Worm (Caenorhabditis elegans) whole organism, young adult: ENCODE measurements around the gene T28D9.11.

ENCODE experiments used
- B0035.1 ChIP-seq: sonication (generic microtip); optimal IDR thresholded peaks from 2 replicates; lab custom pipeline; 2016; ENCODE audit warnings: missing genetic modification characterization, mild to moderate bottlenecking, missing compliant biosample characterization, missing genotype, missing genetic modification reagents
- C06A6.2 ChIP-seq: fragments of 200-800 bp; sonication (Bioruptor generic); conservative IDR thresholded peaks from 2 replicates; pipeline ENCODE4 v1.3.6; 2022; ENCODE audit warnings: missing genetic modification characterization, missing compliant biosample characterization
- C17E4.6 ChIP-seq: fragments of 200-800 bp; sonication (Bioruptor generic); IDR thresholded peaks from 2 replicates; pipeline ENCODE4 v1.3.6; 2022; ENCODE audit warnings: missing genetic modification reagents, missing genetic modification characterization, missing compliant biosample characterization
- F37B4.10 ChIP-seq: fragments of 200-800 bp; sonication (Bioruptor generic); IDR thresholded peaks from 2 replicates; pipeline ENCODE4 v1.3.6; 2022; ENCODE audit warnings: missing genetic modification characterization, missing compliant biosample characterization
- F55B11.4 ChIP-seq: sonication (generic microtip); optimal IDR thresholded peaks from 2 replicates; lab custom pipeline; 2016; ENCODE audit warnings: missing compliant biosample characterization, missing genetic modification characterization, borderline replicate concordance; ENCODE audit not compliant: insufficient read depth
- F57A8.1 ChIP-seq: fragments of 200-800 bp; sonication (Bioruptor generic); optimal IDR thresholded peaks from 2 replicates; lab custom pipeline; 2018; ENCODE audit warnings: mild to moderate bottlenecking, missing genetic modification characterization, moderate library complexity, missing compliant biosample characterization
- K11D2.4 ChIP-seq: fragments of 200-800 bp; sonication (Bioruptor generic); IDR thresholded peaks from 2 replicates; pipeline ENCODE4 v1.3.6; 2022; ENCODE audit warnings: missing genetic modification reagents, missing genetic modification characterization, missing compliant biosample characterization
- T07F8.4 ChIP-seq: sonication (generic microtip); optimal IDR thresholded peaks from 2 replicates; lab custom pipeline; 2016; ENCODE audit warnings: mild to moderate bottlenecking, missing genetic modification characterization, moderate library complexity, missing compliant biosample characterization
- ama-1 ChIP-seq, 3 experiments: fragments of 150-350 bp in 1 of 3; sonication (generic microtip) in 2 of 3; optimal IDR thresholded peaks; 2 replicates each; lab custom pipeline; 2014 to 2018; ENCODE audit warnings: missing biosample characterization in 2 of 3, missing genetic modification characterization in 2 of 3, missing genetic modification reagents in 2 of 3
- aptf-3 ChIP-seq: fragments of 200-800 bp; sonication (Bioruptor generic); IDR thresholded peaks from 2 replicates; pipeline ENCODE4 v1.3.6; 2022; ENCODE audit warnings: missing genetic modification characterization, missing compliant biosample characterization
- athp-1 ChIP-seq: sonication (generic microtip); optimal IDR thresholded peaks from 2 replicates; lab custom pipeline; 2017; ENCODE audit warnings: mild to moderate bottlenecking, missing genetic modification characterization, missing compliant biosample characterization
- attf-5 ChIP-seq: fragments of 200-800 bp; sonication (Bioruptor generic); optimal IDR thresholded peaks from 2 replicates; lab custom pipeline; 2018; ENCODE audit warnings: mild to moderate bottlenecking, missing genetic modification characterization, missing compliant biosample characterization
- attf-6 ChIP-seq: fragments of 200-800 bp; sonication (Bioruptor generic); IDR thresholded peaks from 2 replicates; pipeline ENCODE4 v1.3.6; 2022; ENCODE audit warnings: missing genetic modification reagents, missing genetic modification characterization, missing compliant biosample characterization
- bed-1 ChIP-seq: fragments of 200-800 bp; sonication (Bioruptor generic); IDR thresholded peaks from 2 replicates; pipeline ENCODE4 v1.3.6; 2022; ENCODE audit warnings: missing genetic modification reagents, missing genetic modification characterization, missing compliant biosample characterization
- cebp-2 ChIP-seq: fragments of 200-800 bp; sonication (Bioruptor generic); IDR thresholded peaks from 2 replicates; pipeline ENCODE4 v1.3.6; 2022; ENCODE audit warnings: missing genetic modification characterization, missing compliant biosample characterization
- ceh-58 ChIP-seq: fragments of 200-800 bp; sonication (Bioruptor generic); IDR thresholded peaks from 2 replicates; pipeline ENCODE4 v1.3.6; 2022; ENCODE audit warnings: missing genetic modification characterization, missing compliant biosample characterization
- die-1 ChIP-seq: sonication (generic microtip); optimal IDR thresholded peaks from 2 replicates; lab custom pipeline; 2016; ENCODE audit warnings: missing genotype, mild to moderate bottlenecking, missing genetic modification characterization, missing compliant biosample characterization
- dpl-1 ChIP-seq: fragments of 150-350 bp; optimal IDR thresholded peaks from 2 replicates; lab custom pipeline; 2014; ENCODE audit warnings: missing biosample characterization, missing genetic modification reagents, missing genetic modification characterization
- efl-1 ChIP-seq: fragments of 150-350 bp; optimal IDR thresholded peaks from 2 replicates; lab custom pipeline; 2014; ENCODE audit warnings: missing biosample characterization, missing genetic modification reagents, missing genetic modification characterization
- egl-18 ChIP-seq: fragments of 200-800 bp; sonication (Bioruptor generic); IDR thresholded peaks from 2 replicates; pipeline ENCODE4 v1.3.6; 2022; ENCODE audit warnings: missing genetic modification reagents, missing genetic modification characterization, missing compliant biosample characterization
- ekl-4 ChIP-seq: fragments of 200-800 bp; sonication (Bioruptor generic); IDR thresholded peaks from 2 replicates; pipeline ENCODE4 v1.3.6; 2022; ENCODE audit warnings: missing genetic modification reagents, missing genetic modification characterization, missing compliant biosample characterization
- him-1 ChIP-seq: sonication (generic microtip); optimal IDR thresholded peaks from 2 replicates; lab custom pipeline; 2016; ENCODE audit warnings: missing genotype, missing genetic modification reagents, missing genetic modification characterization, missing compliant biosample characterization
- hlh-26 ChIP-seq: fragments of 200-800 bp; sonication (Bioruptor generic); conservative IDR thresholded peaks from 2 replicates; pipeline ENCODE4 v1.3.6; 2022; ENCODE audit warnings: missing genetic modification reagents, missing genetic modification characterization, missing compliant biosample characterization
- hmg-1.2 ChIP-seq: fragments of 200-800 bp; sonication (Bioruptor generic); IDR thresholded peaks from 2 replicates; pipeline ENCODE4 v1.3.6; 2022; ENCODE audit warnings: missing genetic modification reagents, missing genetic modification characterization, missing compliant biosample characterization
- hsf-1 ChIP-seq: fragments of 200-800 bp; sonication (Bioruptor generic); IDR thresholded peaks from 2 replicates; pipeline ENCODE4 v1.3.6; 2022; ENCODE audit warnings: missing genetic modification reagents, missing genetic modification characterization, missing compliant biosample characterization
- lag-1 ChIP-seq: fragments of 200-800 bp; sonication (Bioruptor generic); IDR thresholded peaks from 2 replicates; pipeline ENCODE4 v1.3.6; 2022; ENCODE audit warnings: missing genetic modification reagents, missing genetic modification characterization, missing compliant biosample characterization
- let-526 ChIP-seq: fragments of 200-800 bp; sonication (Bioruptor generic); IDR thresholded peaks from 2 replicates; pipeline ENCODE4 v1.3.6; 2022; ENCODE audit warnings: missing genetic modification reagents, missing genetic modification characterization, missing compliant biosample characterization
- lin-26 ChIP-seq: fragments of 200-800 bp; sonication (Bioruptor generic); IDR thresholded peaks from 2 replicates; pipeline ENCODE4 v1.3.6; 2022; ENCODE audit warnings: missing genetic modification reagents, missing genetic modification characterization, missing compliant biosample characterization
- lir-1 ChIP-seq: fragments of 200-800 bp; sonication (Bioruptor generic); conservative IDR thresholded peaks from 2 replicates; pipeline ENCODE4 v1.3.6; 2022; ENCODE audit warnings: missing genetic modification reagents, missing genetic modification characterization, missing compliant biosample characterization
- mes-4 ChIP-seq: sonication (generic microtip); optimal IDR thresholded peaks from 2 replicates; lab custom pipeline; 2016; ENCODE audit warnings: missing genotype, missing genetic modification characterization, missing compliant biosample characterization
- mxl-1 ChIP-seq: sonication (generic microtip); optimal IDR thresholded peaks from 2 replicates; lab custom pipeline; 2016; ENCODE audit warnings: missing genetic modification characterization, missing compliant biosample characterization
- pbrm-1 ChIP-seq: fragments of 200-800 bp; sonication (Bioruptor generic); IDR thresholded peaks from 2 replicates; pipeline ENCODE4 v1.3.6; 2022; ENCODE audit warnings: missing genetic modification reagents, missing genetic modification characterization, missing compliant biosample characterization
- rcor-1 ChIP-seq: fragments of 200-800 bp; sonication (Bioruptor generic); IDR thresholded peaks from 2 replicates; pipeline ENCODE4 v1.3.6; 2022; ENCODE audit warnings: missing genetic modification reagents, missing genetic modification characterization, missing compliant biosample characterization
- unc-62 ChIP-seq: fragments of 150-350 bp; optimal IDR thresholded peaks from 2 replicates; lab custom pipeline; 2014; ENCODE audit warnings: missing biosample characterization, missing genetic modification reagents, missing genetic modification characterization
- xnd-1 ChIP-seq: sonication (generic microtip); optimal IDR thresholded peaks from 2 replicates; lab custom pipeline; 2016; ENCODE audit warnings: missing genotype, missing genetic modification reagents, missing genetic modification characterization, missing compliant biosample characterization
- zfh-2 ChIP-seq: fragments of 200-800 bp; sonication (Bioruptor generic); conservative IDR thresholded peaks from 2 replicates; pipeline ENCODE4 v1.3.6; 2022; ENCODE audit warnings: missing genetic modification reagents, missing genetic modification characterization, missing compliant biosample characterization

The T28D9.11 gene

DNA sequence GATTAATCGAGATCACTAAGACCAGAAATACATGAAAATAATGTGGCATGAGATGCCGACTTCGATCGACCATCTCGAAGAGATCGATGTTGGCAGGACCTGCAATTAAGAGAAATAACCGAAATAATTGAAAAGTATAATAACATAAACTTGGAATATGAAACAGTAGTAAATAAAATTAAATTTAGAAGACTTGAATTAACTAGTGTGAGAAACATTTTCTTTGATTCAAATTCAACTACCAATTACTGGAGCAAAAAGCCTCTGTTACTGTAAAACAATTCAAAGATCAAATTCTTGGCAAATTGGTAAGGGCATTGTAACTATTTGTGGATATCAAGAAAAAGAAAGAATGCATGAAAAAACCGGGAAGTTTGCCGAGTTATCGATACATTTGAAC lies 22.1 kb upstream of the T28D9.11 start, which contains the start of gene R05G9R.1:
Gene R05G9R.1 (minus strand): TSS at position 101 of the 400 bp plus-strand sequence.
- TF ChIP-seq F57A8.1 (GFP tag; lab: Kevin White, UChicago) (no peak), xnd-1 (no peak), C17E4.6 (GFP tag; lab: Robert Waterston, UW) (no peak), mxl-1 (tag; lab: Kevin White, UChicago) (no peak), efl-1 (no peak), lag-1 (GFP tag; lab: Robert Waterston, UW) (no peak), lir-1 (GFP tag; lab: Robert Waterston, UW) (no peak), F55B11.4 (no peak), mes-4 (tag; lab: Kevin White, UChicago) (no peak), dpl-1 (GFP tag; lab: Kevin White, UChicago) (no peak), pbrm-1 (GFP tag; lab: Robert Waterston, UW) (no peak), attf-5 (GFP tag; lab: Kevin White, UChicago) (no peak), die-1 (no peak), rcor-1 (no peak), F37B4.10 (GFP tag; lab: Robert Waterston, UW) (no peak), ama-1 (optimal IDR thresholded peaks at IDR 0.05; lab: Kevin White, UChicago) (no peak), ama-1 (GFP tag; optimal IDR thresholded peaks at IDR 0.05; lab: Kevin White, UChicago) (no peak), unc-62 (GFP tag; lab: Kevin White, UChicago) (no peak), ekl-4 (no peak)
- TF ChIP-seq, all 124 proteins: peak for 0

DNA sequence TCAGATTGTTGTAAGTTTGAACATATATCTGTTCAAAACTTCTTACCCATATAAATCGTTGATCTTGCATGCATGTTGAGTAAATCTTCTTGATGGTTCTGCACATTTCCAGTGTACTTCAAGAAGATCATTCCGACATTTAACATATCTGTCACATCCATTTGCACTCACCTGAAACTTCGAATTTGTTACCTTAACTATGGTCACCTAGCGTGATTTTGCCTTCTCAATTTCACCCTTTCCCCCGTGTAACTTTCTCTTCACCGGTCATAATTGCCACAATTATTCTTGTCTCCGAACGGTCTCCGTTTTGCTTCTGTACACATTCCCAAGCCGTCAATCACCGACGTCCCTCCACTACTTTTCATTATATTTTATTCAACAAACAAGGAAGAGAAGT lies 21.6 kb upstream of the T28D9.11 start:
- TF ChIP-seq aptf-3 (GFP tag; lab: Robert Waterston, UW) (no peak), lag-1 (GFP tag; lab: Robert Waterston, UW) (no peak), him-1 (tag; lab: Kevin White, UChicago) (no peak), lin-26 (GFP tag; lab: Robert Waterston, UW) (no peak), ceh-58 (GFP tag; lab: Robert Waterston, UW) (no peak), K11D2.4 (GFP tag; lab: Robert Waterston, UW) (no peak), T07F8.4 (no peak), B0035.1 (tag; lab: Kevin White, UChicago) (no peak), cebp-2 (GFP tag; lab: Robert Waterston, UW) (no peak), bed-1 (GFP tag; lab: Robert Waterston, UW) (no peak), let-526 (GFP tag; lab: Robert Waterston, UW) (no peak), egl-18 (no peak), attf-6 (GFP tag; lab: Robert Waterston, UW) (no peak), ama-1 (optimal IDR thresholded peaks at IDR 0.05; lab: Kevin White, UChicago) (no peak), ama-1 (GFP tag; optimal IDR thresholded peaks at IDR 0.05; lab: Kevin White, UChicago) (no peak), hsf-1 (GFP tag; lab: Robert Waterston, UW) (no peak)

DNA sequence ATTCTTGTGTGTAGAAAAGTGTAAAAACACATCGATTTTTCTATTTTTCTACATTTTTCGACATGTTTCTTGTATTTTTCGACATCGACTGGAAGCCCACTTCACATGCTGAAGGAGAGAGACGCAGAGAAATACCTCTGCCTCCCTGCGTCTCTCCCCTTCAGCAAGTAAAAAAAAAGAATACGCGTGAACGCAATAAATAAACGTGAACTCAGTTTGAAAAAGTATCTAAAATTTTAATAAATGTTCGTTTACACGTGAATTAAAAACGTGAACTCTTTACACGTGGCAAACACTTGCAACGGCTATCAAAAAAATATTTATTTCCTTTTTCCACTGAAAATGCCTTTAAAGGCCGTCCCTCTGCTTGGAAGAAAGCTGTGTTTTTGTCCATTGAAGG lies 11.0 kb upstream of the T28D9.11 start, which contains the start of gene R05G9.1:
Gene R05G9.1 (plus strand): TSS at position 343 of the 400 bp plus-strand sequence.
- TF ChIP-seq hmg-1.2 (GFP tag; lab: Robert Waterston, UW) (peak; percentile 66; the same call in 1 of the 2 replicates), C06A6.2 (GFP tag; lab: Robert Waterston, UW) (no peak), zfh-2 (GFP tag; lab: Robert Waterston, UW) (no peak), hlh-26 (GFP tag; lab: Robert Waterston, UW) (no peak), athp-1 (no peak)
